Worm (Caenorhabditis elegans): ENCODE measurements around the gene ave-1.

The ave-1 gene

DNA sequence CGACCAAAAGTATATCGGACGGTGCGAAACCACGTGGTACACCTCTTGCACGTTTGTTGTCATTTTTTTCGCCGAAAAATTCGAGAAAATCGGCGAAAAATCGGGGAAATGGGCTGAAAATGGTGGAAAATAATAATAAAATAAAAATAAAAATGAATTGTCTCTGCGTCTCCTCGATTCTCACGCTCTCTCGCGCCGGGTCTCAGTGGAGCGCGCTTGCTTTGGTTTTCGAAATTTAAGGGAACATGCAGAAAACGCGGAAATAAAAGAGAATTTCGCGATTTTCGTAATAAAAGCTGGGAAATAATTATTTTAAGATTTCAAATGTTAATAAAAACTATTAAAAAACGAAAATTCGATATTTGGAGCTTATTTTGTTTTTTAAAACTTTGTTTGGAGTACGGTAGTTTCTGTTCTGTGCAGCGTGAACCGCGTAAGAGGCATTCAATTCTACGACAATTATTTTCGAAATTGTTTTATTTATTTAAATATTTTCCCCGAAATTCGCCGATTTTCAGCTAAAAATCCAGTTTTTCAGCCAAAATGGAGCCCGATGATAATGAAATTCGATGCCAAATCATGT, at the start of gene ave-1, which contains the start of gene M01G5.1:
TSS of gene ave-1 (minus strand) at position 113 of the 583 bp plus-strand sequence.
TSS of gene M01G5.1 (plus strand) at position 539 of the 583 bp plus-strand sequence.
- TF ChIP-seq nhr-23 (tag; optimal IDR thresholded peaks at IDR 0.05) (peak; percentile 18), fkh-10 (GFP tag; optimal IDR thresholded peaks at IDR 0.05) (no peak), nhr-25 (tag; optimal IDR thresholded peaks at IDR 0.05) (no peak), tbx-2 (tag; optimal IDR thresholded peaks at IDR 0.05) (no peak), lin-39 (tag; optimal IDR thresholded peaks at IDR 0.05) (no peak), jun-1 (tag; optimal IDR thresholded peaks at IDR 0.05) (no peak), snpc-4 (tag; optimal IDR thresholded peaks at IDR 0.05) (no peak), elt-2 (tag; optimal IDR thresholded peaks at IDR 0.05) (no peak), pqm-1 (tag; optimal IDR thresholded peaks at IDR 0.05) (no peak), eor-1 (tag; optimal IDR thresholded peaks at IDR 0.05) (no peak), hmg-11 (tag; optimal IDR thresholded peaks at IDR 0.05) (peak; percentile 69), zag-1 (tag; optimal IDR thresholded peaks at IDR 0.05) (no peak), ceh-16 (tag; optimal IDR thresholded peaks at IDR 0.05) (no peak), unc-39 (tag; optimal IDR thresholded peaks at IDR 0.05) (no peak), lin-15B (tag; optimal IDR thresholded peaks at IDR 0.05) (peak; percentile 75), elt-3 (tag; optimal IDR thresholded peaks at IDR 0.05) (no peak), nhr-67 (tag; optimal IDR thresholded peaks at IDR 0.05) (no peak), pha-4 (tag; optimal IDR thresholded peaks at IDR 0.05) (peak; percentile 56), nfya-1 (tag; optimal IDR thresholded peaks at IDR 0.05; ENCODE audit: insufficient read depth) (peak; percentile 49), nhr-43 (tag; optimal IDR thresholded peaks at IDR 0.05; ENCODE audit: poor library complexity, severe bottlenecking) (no peak)

DNA sequence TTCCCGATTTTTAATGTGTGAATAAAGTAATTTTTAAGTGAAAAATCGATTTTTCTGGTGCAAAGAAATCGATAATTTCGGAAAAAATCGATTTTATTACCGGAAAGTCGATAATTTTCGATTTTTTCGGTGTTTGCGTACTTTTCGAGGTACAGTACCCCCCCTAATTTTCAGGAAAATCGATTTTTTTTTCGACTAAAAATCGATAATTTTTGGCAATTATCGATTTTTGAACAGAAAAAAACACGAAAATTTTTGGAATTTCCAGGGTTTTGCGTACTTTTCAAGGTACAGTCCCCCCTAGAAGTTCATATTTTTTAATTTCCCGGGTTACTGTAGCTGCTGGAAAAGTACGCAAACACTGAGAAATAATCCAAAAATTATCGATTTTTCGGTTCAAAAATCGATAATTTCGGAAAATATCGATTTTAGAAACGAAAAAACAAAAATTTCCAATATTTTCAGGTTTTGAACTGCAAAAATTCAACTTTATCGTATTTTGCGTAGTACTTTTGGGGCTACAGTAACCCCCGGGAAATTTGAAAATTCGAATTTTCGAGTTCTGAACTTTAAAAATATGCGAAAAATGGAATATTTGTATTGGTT, 47.7 kb upstream of the ave-1 start:
- no peak for TF ChIP-seq elt-2 (tag; optimal IDR thresholded peaks at IDR 0.05)
- no peak for TF ChIP-seq ama-1 (optimal IDR thresholded peaks at IDR 0.05)
- TF ChIP-seq skn-1 (tag; optimal IDR thresholded peaks at IDR 0.05), result no peak
- TF ChIP-seq mml-1 (tag; optimal IDR thresholded peaks at IDR 0.05), result no peak
- TF ChIP-seq fkh-10 (GFP tag; optimal IDR thresholded peaks at IDR 0.05), result no peak
- no peak for TF ChIP-seq eor-1 (tag; optimal IDR thresholded peaks at IDR 0.05)
- no peak for TF ChIP-seq ceh-9 (tag; optimal IDR thresholded peaks at IDR 0.05)
- TF ChIP-seq ceh-28 (tag; optimal IDR thresholded peaks at IDR 0.05), result peak; percentile 90
- TF ChIP-seq unc-39 (tag; optimal IDR thresholded peaks at IDR 0.05), result no peak

- TF ChIP-seq nhr-28 (tag; optimal IDR thresholded peaks at IDR 0.05), result no peak
- TF ChIP-seq pha-4 (tag; optimal IDR thresholded peaks at IDR 0.05), result peak; percentile 24
- TF ChIP-seq fkh-2 (tag; optimal IDR thresholded peaks at IDR 0.05), result no peak
- peak; percentile 1 for TF ChIP-seq nfya-1 (tag; optimal IDR thresholded peaks at IDR 0.05; ENCODE audit: insufficient read depth)
- no peak for TF ChIP-seq fos-1 (tag; optimal IDR thresholded peaks at IDR 0.05)
- no peak for TF ChIP-seq fkh-10 (GFP tag; optimal IDR thresholded peaks at IDR 0.05)
- peak; percentile 86 for TF ChIP-seq lin-15B (tag; optimal IDR thresholded peaks at IDR 0.05)
- no peak for TF ChIP-seq nhr-76 (tag; optimal IDR thresholded peaks at IDR 0.05)
- TF ChIP-seq unc-62 (GFP tag; optimal IDR thresholded peaks at IDR 0.05), result no peak
- no peak for TF ChIP-seq mml-1 (tag; optimal IDR thresholded peaks at IDR 0.05)
- no peak for TF ChIP-seq daf-12 (tag; optimal IDR thresholded peaks at IDR 0.05)
- peak; percentile 5 for TF ChIP-seq hmg-11 (tag; optimal IDR thresholded peaks at IDR 0.05)
- TF ChIP-seq ztf-11 (tag; optimal IDR thresholded peaks at IDR 0.05), result no peak
- no peak for TF ChIP-seq sea-2 (GFP tag; optimal IDR thresholded peaks at IDR 0.05)
- TF ChIP-seq mdl-1 (tag; optimal IDR thresholded peaks at IDR 0.05), result no peak
- TF ChIP-seq unc-39 (tag; optimal IDR thresholded peaks at IDR 0.05), result no peak
- TF ChIP-seq lsy-12 (tag; optimal IDR thresholded peaks at IDR 0.05), result no peak
- no peak for TF ChIP-seq nhr-43 (tag; optimal IDR thresholded peaks at IDR 0.05; ENCODE audit: poor library complexity, severe bottlenecking)
These were observed 44.4 kb upstream of the ave-1 start, which contains the start of the genes Y67D2.5 and cisd-3.2 for ce11 chrIII:1540100-1540695. Gene Y67D2.5, minus strand, starts transcription at chrIII:1540244. Gene cisd-3.2, plus strand, starts transcription at chrIII:1540493.

- no peak for TF ChIP-seq fkh-2 (tag; optimal IDR thresholded peaks at IDR 0.05)
- no peak for TF ChIP-seq fkh-10 (GFP tag; optimal IDR thresholded peaks at IDR 0.05)
- TF ChIP-seq ceh-16 (tag; optimal IDR thresholded peaks at IDR 0.05), result no peak
- TF ChIP-seq pha-4 (tag; optimal IDR thresholded peaks at IDR 0.05), result no peak
These were observed 43.6 kb upstream of the ave-1 start for ce11 chrIII:1539366-1539765.

Measured in whole organism, L3 larva.